Fruit fly (Drosophila melanogaster) whole organism, adult: ENCODE measurements around the gene CG14017.

Source experiments
- cic ChIP-seq: fragments of 200-800 bp; sonication (Bioruptor generic); optimal IDR thresholded peaks from 2 replicates; lab custom pipeline; 2017; ENCODE audit warnings: missing biosample characterization, mild to moderate bottlenecking, missing genetic modification characterization, moderate library complexity
- pad ChIP-seq: fragments of 200-800 bp; sonication (Bioruptor generic); optimal IDR thresholded peaks from 3 replicates; lab custom pipeline; 2017; ENCODE audit warnings: missing biosample characterization, missing genetic modification characterization, mild to moderate bottlenecking, moderate library complexity, missing genetic modification reagents

DNA sequence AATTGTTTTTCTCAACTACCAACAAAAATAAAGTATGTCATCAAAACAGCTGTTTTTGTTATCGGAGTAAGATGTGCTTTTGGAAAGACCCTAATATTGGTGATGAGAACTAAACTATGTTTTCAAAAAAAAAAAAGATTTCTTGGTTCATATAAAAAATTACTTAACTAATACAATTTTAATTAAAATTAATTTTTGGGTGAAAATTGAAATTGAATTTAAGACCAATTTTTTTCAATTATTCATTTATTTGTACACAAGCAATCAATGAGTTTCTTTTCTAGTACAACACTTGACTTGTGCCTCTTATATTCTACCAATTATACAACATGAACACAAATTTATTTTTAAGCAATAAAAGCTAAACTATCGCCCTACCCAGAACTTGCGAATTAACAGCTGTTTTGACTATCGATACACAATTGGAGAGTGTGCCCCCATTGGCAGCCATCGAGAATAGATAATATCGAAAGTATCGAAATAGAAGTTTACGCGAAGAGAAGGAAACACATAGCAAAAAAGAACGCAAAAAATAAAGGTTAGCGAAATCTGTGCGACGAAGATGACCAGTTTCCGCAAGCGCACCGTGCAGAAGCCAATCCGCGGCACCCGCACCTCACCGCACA is 29.7 kb upstream of the CG14017 start, which contains the start of the genes Vps52 and Elp4:
- TF ChIP-seq cic (GFP tag; lab: Kevin White, UChicago) (no peak), pad (GFP tag; lab: Kevin White, UChicago) (peak; percentile 64)
